Worm (Caenorhabditis elegans): ENCODE data around the gene Y41C4A.6.

ce11 chrIII:11742191-11742590 is 45.8 kb downstream of the Y41C4A.6 start:
- TF ChIP-seq ama-1 (optimal IDR thresholded peaks at IDR 0.05) (no peak), flt-1 (GFP tag; IDR thresholded peaks at IDR 0.05) (no peak), hmg-4 (GFP tag; optimal IDR thresholded peaks at IDR 0.05) (no peak), tbx-11 (GFP tag; IDR thresholded peaks at IDR 0.05) (no peak)
